Worm (Caenorhabditis elegans) whole organism, L2 larva: Measurements from ENCODE around the gene his-72.

Experiments used
- nhr-129 ChIP-seq: fragments of 150-350 bp; optimal IDR thresholded peaks from 2 replicates; lab custom pipeline; 2014; ENCODE audit warnings: missing biosample characterization, missing genetic modification characterization
- nhr-25 ChIP-seq: fragments of 150-350 bp; sonication (generic microtip); optimal IDR thresholded peaks from 3 replicates; lab custom pipeline; 2014; ENCODE audit warnings: missing biosample characterization, missing genetic modification characterization
- nhr-6 ChIP-seq: fragments of 150-350 bp; optimal IDR thresholded peaks from 2 replicates; lab custom pipeline; 2014; ENCODE audit warnings: missing biosample characterization, missing genetic modification characterization
- sma-9 ChIP-seq, 2 experiments: fragments of 150-350 bp in 1 of 2; sonication (generic microtip) in 1 of 2; optimal IDR thresholded peaks; 2 replicates each; lab custom pipeline; 2014 to 2016; ENCODE audit warnings: missing genetic modification characterization in 2 of 2, mild to moderate bottlenecking in 1 of 2, missing biosample characterization in 1 of 2, missing compliant biosample characterization in 1 of 2, missing genetic modification reagents in 1 of 2, moderate library complexity in 1 of 2

ce11 chrIII:12399709-12400108 lies 30.9 kb upstream of the his-72 start:
- TF ChIP-seq nhr-25 (tag; lab: Kevin White, UChicago) (no peak), nhr-6 (tag; lab: Kevin White, UChicago) (no peak), nhr-129 (tag; lab: Kevin White, UChicago) (peak; percentile 59), sma-9 (GFP tag; optimal IDR thresholded peaks at IDR 0.05; lab: Kevin White, UChicago) (no peak), sma-9 (tag; optimal IDR thresholded peaks at IDR 0.05; lab: Kevin White, UChicago) (no peak)
